Fruit fly (Drosophila melanogaster) Kc167 (cell line): ENCODE results near the gene CG5131.

ENCODE experiments used
- Myc ChIP-seq: fragments of >200 bp; optimal IDR thresholded peaks from 2 replicates; lab custom pipeline; 2017; ENCODE audit warnings: missing external identifiers
- Sin3A ChIP-seq: fragments of >200 bp; optimal IDR thresholded peaks from 2 replicates; lab custom pipeline; 2018; ENCODE audit warnings: missing external identifiers
- h ChIP-seq: fragments of >200 bp; optimal IDR thresholded peaks from 3 replicates; lab custom pipeline; 2018; ENCODE audit warnings: missing external identifiers
- insv ChIP-seq: fragments of >200 bp; optimal IDR thresholded peaks from 3 replicates; lab custom pipeline; 2018; ENCODE audit warnings: missing external identifiers
- psq ChIP-seq: fragments of >200 bp; optimal IDR thresholded peaks from 2 replicates; lab custom pipeline; 2017; ENCODE audit warnings: missing external identifiers
- ttk ChIP-seq: sonication (Bioruptor generic); optimal IDR thresholded peaks from 2 replicates; lab custom pipeline; 2017; ENCODE audit warnings: missing external identifiers

CG5131 gene

dm6 chr2L:17465915-17466677, 18.2 kb upstream of the CG5131 start:
- TF ChIP-seq Myc (lab: Kevin White, UChicago) (no peak), psq (lab: Kevin White, UChicago) (no peak), insv (lab: Kevin White, UChicago) (no peak), h (no peak), ttk (lab: Kevin White, UChicago) (no peak), Sin3A (lab: Kevin White, UChicago) (no peak)

dm6 chr2L:17466950-17467349, 17.4 kb upstream of the CG5131 start:
- no peak for TF ChIP-seq insv (lab: Kevin White, UChicago)
- no peak for TF ChIP-seq ttk (lab: Kevin White, UChicago)
- no peak for TF ChIP-seq h
- TF ChIP-seq Sin3A (lab: Kevin White, UChicago): no peak
- TF ChIP-seq Myc (lab: Kevin White, UChicago): no peak
- TF ChIP-seq psq (lab: Kevin White, UChicago): no peak

dm6 chr2L:17470630-17471029, 13.7 kb upstream of the CG5131 start:
- TF ChIP-seq Myc (lab: Kevin White, UChicago) (no peak), h (no peak), insv (lab: Kevin White, UChicago) (no peak), Sin3A (lab: Kevin White, UChicago) (no peak), ttk (lab: Kevin White, UChicago) (no peak)

- TF ChIP-seq h: no peak
- no peak for TF ChIP-seq Sin3A (lab: Kevin White, UChicago)
- no peak for TF ChIP-seq ttk (lab: Kevin White, UChicago)
- TF ChIP-seq psq (lab: Kevin White, UChicago): no peak
Measured at dm6 chr2L:17471524-17471923, 12.8 kb upstream of the CG5131 start, which contains the start of gene Sgt. TSS of gene Sgt (plus strand) at chr2L:17471603.

DNA sequence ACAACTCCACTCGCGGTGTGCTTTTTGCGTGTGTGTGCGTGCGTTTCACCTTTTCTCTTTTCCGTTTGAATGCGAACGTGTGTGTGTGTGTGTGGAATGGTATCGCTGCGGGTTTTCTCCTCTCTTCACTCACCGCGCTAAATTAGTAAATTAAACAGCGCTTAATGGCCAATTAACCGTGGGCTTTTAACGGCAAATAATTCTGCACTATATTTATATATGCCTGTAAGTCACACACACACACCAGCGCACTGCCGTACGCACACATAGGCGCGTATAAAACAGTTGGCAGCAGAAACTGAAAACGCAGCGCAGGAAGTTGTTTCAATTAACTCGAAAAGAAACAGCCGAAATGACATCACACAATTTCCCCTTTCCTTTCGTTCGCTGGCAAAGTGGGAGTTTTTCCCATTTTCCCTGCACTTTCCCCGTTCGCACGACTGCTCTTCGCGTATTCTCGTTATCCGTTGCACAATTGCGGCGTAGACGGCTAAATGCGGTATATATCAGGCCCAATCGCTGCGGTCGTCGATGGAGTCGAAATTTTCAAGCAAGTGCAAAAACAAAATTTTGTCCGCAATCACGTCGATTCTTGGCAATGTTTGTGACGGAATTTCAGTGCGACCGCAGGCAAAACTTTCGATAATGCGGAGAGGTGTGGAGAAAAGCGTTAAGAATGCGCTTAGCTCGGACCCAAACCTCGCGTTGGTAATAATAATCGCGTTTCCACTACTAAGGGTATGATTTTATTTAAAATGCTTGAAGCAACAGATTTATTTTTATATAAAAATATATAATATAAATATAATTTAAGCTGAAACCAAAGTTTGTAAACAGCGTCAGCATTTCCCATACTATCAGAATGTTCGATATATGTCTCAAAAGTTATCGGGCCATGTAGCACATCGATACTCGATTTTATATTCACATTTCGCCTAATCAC, 11.4 kb upstream of the CG5131 start, which contains the start of gene BicD:
BicD (minus strand) TSS at position 634 of the 943 bp plus-strand sequence.
- no peak for TF ChIP-seq insv (lab: Kevin White, UChicago)
- no peak for TF ChIP-seq psq (lab: Kevin White, UChicago)
- TF ChIP-seq Myc (lab: Kevin White, UChicago): no peak
- no peak for TF ChIP-seq ttk (lab: Kevin White, UChicago)
- no peak for TF ChIP-seq Sin3A (lab: Kevin White, UChicago)
- TF ChIP-seq h: no peak

dm6 chr2L:17477710-17478109, 6.6 kb upstream of the CG5131 start, which contains the start of gene cass:
TSS of gene cass (minus strand) at chr2L:17477888.
- TF ChIP-seq psq (lab: Kevin White, UChicago) (no peak), Sin3A (lab: Kevin White, UChicago) (no peak), h (no peak), Myc (lab: Kevin White, UChicago) (no peak), ttk (lab: Kevin White, UChicago) (no peak), insv (lab: Kevin White, UChicago) (no peak)

dm6 chr2L:17480943-17481580, 3.2 kb upstream of the CG5131 start, which contains the start of the genes fws and Lamtor3:
TSS of gene fws (minus strand) at chr2L:17481029.
TSS of gene Lamtor3 (plus strand) at chr2L:17481231.
- TF ChIP-seq ttk (lab: Kevin White, UChicago) (no peak), Sin3A (lab: Kevin White, UChicago) (no peak), Myc (lab: Kevin White, UChicago) (no peak), psq (lab: Kevin White, UChicago) (no peak), insv (lab: Kevin White, UChicago) (no peak), h (no peak)

DNA sequence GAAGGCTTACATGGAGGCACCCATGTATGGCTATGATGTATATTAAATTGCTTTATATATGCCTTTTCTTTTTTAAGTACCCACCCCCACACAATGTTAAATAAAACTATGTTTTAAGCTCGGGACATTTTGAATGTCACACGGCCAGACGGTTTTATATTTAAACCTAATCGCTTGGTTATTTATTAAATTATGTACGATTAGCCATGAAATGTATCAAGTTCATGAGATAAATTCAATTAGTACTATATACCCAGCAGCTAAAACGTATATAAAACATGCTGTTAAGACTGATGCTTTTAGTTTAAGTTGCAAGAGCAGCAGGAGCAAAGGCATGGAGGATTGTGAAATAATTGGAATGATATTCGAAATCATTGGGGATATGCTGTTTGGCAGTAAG, 1.2 kb downstream of the CG5131 start, which contains the start of the genes CG43221 and CG43645:
CG43221 (plus strand) TSS at position 301 of the 400 bp plus-strand sequence.
CG43645 (plus strand) TSS at position 301 of the 400 bp plus-strand sequence.
- no peak for TF ChIP-seq h
- TF ChIP-seq psq (lab: Kevin White, UChicago): no peak
- no peak for TF ChIP-seq ttk (lab: Kevin White, UChicago)
- TF ChIP-seq Sin3A (lab: Kevin White, UChicago): no peak
- TF ChIP-seq Myc (lab: Kevin White, UChicago): no peak
- TF ChIP-seq insv (lab: Kevin White, UChicago): no peak

dm6 chr2L:17486264-17486663, 2.0 kb downstream of the CG5131 start, which contains the start of gene CG43220:
TSS of gene CG43220 (plus strand) at chr2L:17486564.
- no peak for TF ChIP-seq Sin3A (lab: Kevin White, UChicago)
- no peak for TF ChIP-seq Myc (lab: Kevin White, UChicago)

DNA sequence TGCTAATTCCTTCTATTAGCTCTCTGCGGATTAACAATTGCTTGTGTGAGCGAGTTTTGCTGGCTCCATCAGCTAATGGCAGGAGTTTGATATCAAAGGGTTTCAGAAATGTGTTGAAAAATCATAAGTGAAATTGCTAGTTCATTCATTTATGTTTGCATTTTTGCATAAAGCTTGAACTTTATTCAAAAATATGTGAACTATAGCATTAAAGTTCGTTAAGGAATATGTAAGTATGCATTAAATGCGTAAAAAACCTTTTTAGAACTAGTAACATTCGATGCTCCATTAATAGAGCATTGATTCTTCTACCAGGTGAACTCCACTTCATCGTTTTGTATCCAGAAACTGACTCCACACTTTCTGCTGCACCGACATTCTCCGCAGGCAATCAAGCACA, 8.4 kb downstream of the CG5131 start:
- TF ChIP-seq insv (lab: Kevin White, UChicago) (no peak), Sin3A (lab: Kevin White, UChicago) (no peak), h (no peak), Myc (lab: Kevin White, UChicago) (no peak), ttk (lab: Kevin White, UChicago) (no peak), psq (lab: Kevin White, UChicago) (no peak)

- TF ChIP-seq Myc (lab: Kevin White, UChicago): no peak
- TF ChIP-seq psq (lab: Kevin White, UChicago): no peak
- TF ChIP-seq ttk (lab: Kevin White, UChicago): no peak
- TF ChIP-seq Sin3A (lab: Kevin White, UChicago): no peak
- TF ChIP-seq insv (lab: Kevin White, UChicago): no peak
- no peak for TF ChIP-seq h
Measured at dm6 chr2L:17495759-17496158, 11.5 kb downstream of the CG5131 start.
